Fruit fly (Drosophila melanogaster): Measurements from ENCODE around the gene NAAT1.
A peak's percentile ranks its signal among the peaks of the same experiment; 100 is the strongest.

- no peak for TF ChIP-seq Ets21C (GFP tag; optimal IDR thresholded peaks at IDR 0.05)
- TF ChIP-seq spab (GFP tag; optimal IDR thresholded peaks at IDR 0.05): no peak
- peak; percentile 37 for TF ChIP-seq vri (GFP tag; optimal IDR thresholded peaks at IDR 0.05)
- no peak for TF ChIP-seq dac (GFP tag; optimal IDR thresholded peaks at IDR 0.05)
- TF ChIP-seq CG3032 (tag; optimal IDR thresholded peaks at IDR 0.05): no peak
- TF ChIP-seq svp (GFP tag): peak; percentile 41
- TF ChIP-seq Met (GFP tag; optimal IDR thresholded peaks at IDR 0.05): no peak
- TF ChIP-seq Gug (GFP tag; IDR thresholded peaks at IDR 0.05): no peak
- TF ChIP-seq CG3919 (GFP tag; optimal IDR thresholded peaks at IDR 0.05): no peak
Measured at dm6 chrX:5417836-5418554, 7.3 kb upstream of the NAAT1 start.

Data from whole organism, prepupa.